Fruit fly (Drosophila melanogaster): ENCODE data around the gene Npc2d.

Npc2d gene

DNA sequence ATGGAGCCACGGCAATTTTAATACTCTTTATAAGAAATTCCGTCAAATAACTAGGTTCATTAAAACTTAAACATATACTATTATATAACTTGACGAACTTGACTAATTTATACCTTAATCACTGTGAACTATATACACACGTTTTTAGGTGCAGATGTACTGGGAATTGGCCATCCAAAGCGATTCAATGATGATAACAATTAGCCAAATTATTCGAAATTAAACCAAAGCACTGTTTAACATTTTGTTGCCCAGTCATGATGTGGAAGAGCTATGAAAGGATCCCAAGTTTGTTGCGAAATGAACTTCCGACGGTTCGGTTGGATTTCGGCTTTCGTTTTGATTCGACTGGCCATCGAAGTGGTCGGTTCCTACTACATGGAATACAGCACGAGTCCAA is 6.4 kb upstream of the Npc2d start, which contains the start of gene CG33630:
Gene CG33630 (plus strand): TSS at position 301 of the 400 bp plus-strand sequence.
- TF ChIP-seq CG8478 (optimal IDR thresholded peaks at IDR 0.05) (no peak), CTCF (optimal IDR thresholded peaks at IDR 0.05) (no peak)

DNA sequence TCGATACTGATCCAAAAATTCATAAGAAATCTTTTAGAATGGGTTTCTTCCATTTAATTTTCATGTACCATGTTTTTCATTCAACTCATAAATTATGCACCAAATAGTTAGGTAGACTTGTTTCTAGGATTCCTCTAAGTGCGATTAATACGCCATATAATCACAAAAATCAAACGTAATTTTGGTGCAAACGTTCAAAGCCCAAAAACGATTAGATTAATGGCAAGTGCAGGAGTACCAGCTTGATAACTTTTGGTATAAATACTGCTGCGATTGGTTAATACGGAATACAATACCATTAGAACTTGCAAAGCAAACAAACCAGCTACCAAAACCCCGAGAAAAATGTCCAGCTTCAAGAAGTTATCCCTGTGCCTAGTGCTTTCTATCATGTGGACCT is 4.1 kb upstream of the Npc2d start, which contains the start of gene Npc2c:
Gene Npc2c (plus strand): TSS at position 301 of the 400 bp plus-strand sequence.
- TF ChIP-seq CTCF (optimal IDR thresholded peaks at IDR 0.05) (no peak), CG8478 (optimal IDR thresholded peaks at IDR 0.05) (no peak)

DNA sequence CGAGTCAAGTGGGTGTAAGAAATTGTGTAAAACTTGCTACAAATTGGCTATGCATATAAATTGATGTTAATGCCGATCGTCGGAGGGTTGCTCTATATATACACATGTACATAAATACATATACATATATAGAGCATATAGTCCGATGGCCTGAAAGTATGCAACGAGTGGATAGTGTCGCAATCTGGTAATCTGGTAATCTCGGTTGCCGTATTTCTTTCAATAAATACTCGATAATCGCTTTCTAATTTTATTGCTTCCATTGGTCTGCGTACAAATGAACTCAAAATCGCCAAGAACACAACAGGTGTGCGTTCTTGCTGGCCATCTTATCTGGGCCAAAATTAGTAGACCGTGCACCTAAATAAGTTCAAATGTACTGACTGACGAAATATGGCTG is 3.5 kb upstream of the Npc2d start:
- TF ChIP-seq CG8478 (optimal IDR thresholded peaks at IDR 0.05) (no peak), CTCF (optimal IDR thresholded peaks at IDR 0.05) (no peak)

DNA sequence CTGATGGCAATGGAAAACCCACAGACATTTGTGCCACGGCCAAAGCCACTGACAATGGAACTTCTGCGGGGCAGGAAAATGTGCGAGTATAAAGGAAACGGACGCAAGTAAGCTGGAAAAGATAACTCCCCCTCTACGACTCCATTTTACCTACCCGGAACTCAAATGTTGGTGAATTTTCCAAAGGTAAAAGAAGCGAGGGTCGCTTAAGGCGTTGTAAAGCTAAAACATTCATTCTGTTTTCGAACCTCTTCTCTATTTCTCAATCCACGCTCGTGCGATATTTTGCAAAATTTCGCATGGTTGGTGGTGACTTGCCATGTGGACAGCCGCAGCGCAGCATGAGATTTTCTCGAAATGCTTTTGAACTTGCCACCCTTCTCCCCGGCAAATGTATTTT is 764 bp upstream of the Npc2d start:
- no peak for TF ChIP-seq CTCF (optimal IDR thresholded peaks at IDR 0.05)
- no peak for TF ChIP-seq CG8478 (optimal IDR thresholded peaks at IDR 0.05)

DNA sequence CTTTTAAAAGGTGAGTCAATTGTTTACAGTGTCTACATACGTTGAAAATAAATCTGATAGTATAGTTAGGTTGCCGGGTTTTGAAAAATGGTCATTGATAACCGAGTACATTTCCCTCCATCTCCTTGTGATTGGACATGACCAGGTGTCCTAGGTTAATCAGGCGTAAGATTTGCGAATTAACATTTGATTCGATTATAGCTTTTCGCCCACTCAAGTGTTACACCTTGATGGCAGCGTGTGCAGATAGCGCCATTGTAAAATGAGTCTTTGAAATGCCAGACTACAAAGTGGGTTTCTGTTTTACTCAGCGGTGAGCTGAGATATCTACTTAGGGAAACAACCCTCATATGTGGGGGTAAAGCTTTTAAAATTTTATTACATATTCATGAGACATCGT is 879 bp downstream of the Npc2d start:
- TF ChIP-seq CTCF (optimal IDR thresholded peaks at IDR 0.05) (no peak), CG8478 (optimal IDR thresholded peaks at IDR 0.05) (no peak)

- TF ChIP-seq CG8478 (optimal IDR thresholded peaks at IDR 0.05) (no peak), CTCF (optimal IDR thresholded peaks at IDR 0.05) (no peak)
These were observed 1.5 kb downstream of the Npc2d start for dm6 chr3R:10054278-10054975.

DNA sequence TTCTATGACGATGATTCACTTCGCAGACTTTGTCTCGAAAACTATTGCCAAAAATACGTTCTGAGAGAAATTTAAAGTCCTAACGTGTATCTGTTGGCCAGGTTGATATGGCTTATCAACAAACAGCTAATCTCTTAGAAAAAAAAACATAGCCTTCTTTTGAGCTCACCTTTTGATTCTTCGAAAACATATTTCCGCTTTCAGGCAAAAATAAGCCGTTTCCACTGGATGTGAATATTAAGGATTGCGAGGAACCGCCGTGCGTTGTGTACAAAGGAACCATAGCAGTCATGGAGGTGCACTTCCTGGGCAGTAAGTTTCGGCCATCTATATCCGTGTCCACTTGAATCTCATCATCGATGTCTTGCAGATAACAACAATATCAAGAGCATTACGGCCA is 2.3 kb downstream of the Npc2d start:
- TF ChIP-seq CTCF (optimal IDR thresholded peaks at IDR 0.05) (no peak), CG8478 (optimal IDR thresholded peaks at IDR 0.05) (no peak)

dm6 chr3R:10052695-10053382 is 3.0 kb downstream of the Npc2d start, which contains the start of the genes Fancl and Npc2e:
TSS of gene Fancl (minus strand) at chr3R:10052869.
TSS of gene Npc2e (plus strand) at chr3R:10053332.
- TF ChIP-seq CTCF (optimal IDR thresholded peaks at IDR 0.05), result no peak
- no peak for TF ChIP-seq CG8478 (optimal IDR thresholded peaks at IDR 0.05)

- TF ChIP-seq CTCF (optimal IDR thresholded peaks at IDR 0.05) (no peak), CG8478 (optimal IDR thresholded peaks at IDR 0.05) (no peak)
These were observed 6.9 kb downstream of the Npc2d start, which contains the start of gene ohgt for dm6 chr3R:10048842-10049527. TSS of gene ohgt (plus strand) at chr3R:10049199.

DNA sequence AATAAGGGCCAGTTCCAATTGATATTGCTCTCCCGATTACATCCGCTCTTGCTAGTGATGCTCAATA is 7.3 kb downstream of the Npc2d start, which contains the start of gene CG12811:
Gene CG12811 (minus strand): TSS at position 23 of the 67 bp plus-strand sequence.
- TF ChIP-seq CG8478 (optimal IDR thresholded peaks at IDR 0.05) (no peak), CTCF (optimal IDR thresholded peaks at IDR 0.05) (no peak)

DNA sequence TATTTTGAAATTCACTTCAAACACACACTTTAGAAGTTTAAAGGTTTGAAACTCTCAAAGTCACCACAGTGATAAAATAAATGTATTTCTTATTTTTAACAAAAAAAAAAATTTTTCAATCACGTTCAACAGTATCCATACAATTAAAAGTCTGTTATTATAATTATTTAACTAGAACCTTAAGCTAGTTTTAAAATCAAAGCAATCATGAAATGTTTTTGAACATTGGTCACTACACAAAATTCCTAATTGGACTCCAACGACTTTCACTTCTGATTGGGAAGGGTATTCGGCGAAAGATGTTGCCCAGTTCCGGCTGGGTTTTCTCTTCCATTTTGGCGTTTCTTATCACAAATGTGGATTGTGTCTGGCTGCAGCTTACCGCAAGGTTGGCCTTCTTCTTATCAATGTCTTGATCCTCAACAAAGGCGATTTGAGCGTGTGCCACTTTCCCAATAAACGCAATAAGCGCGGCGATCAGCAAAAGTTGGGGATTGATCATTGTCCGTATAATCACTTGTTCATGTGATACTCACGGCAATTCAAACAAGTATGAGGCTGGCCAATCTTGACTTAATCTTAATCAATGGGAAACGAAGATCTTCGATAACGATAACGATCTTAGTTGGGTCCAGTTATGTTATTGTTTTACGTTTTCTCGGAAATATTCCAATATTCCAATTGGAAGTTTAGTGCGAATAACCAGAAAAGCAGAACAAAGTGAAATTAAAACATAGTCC is 7.7 kb downstream of the Npc2d start:
- TF ChIP-seq CTCF (optimal IDR thresholded peaks at IDR 0.05) (no peak), CG8478 (optimal IDR thresholded peaks at IDR 0.05) (no peak)

dm6 chr3R:10045343-10045742 is 10.5 kb downstream of the Npc2d start, which contains the start of the genes CG11722 and mtTFB2:
TSS of gene CG11722 (minus strand) at chr3R:10045542.
TSS of gene mtTFB2 (plus strand) at chr3R:10045574.
- TF ChIP-seq CG8478 (optimal IDR thresholded peaks at IDR 0.05), result no peak
- TF ChIP-seq CTCF (optimal IDR thresholded peaks at IDR 0.05), result no peak

dm6 chr3R:10042664-10043372 is 13.1 kb downstream of the Npc2d start, which contains the start of the genes Mical and CG3909:
TSS of gene Mical (minus strand) at chr3R:10042895.
TSS of gene CG3909 (plus strand) at chr3R:10043270.
- TF ChIP-seq CG8478 (optimal IDR thresholded peaks at IDR 0.05), result no peak
- TF ChIP-seq CTCF (optimal IDR thresholded peaks at IDR 0.05), result no peak

DNA sequence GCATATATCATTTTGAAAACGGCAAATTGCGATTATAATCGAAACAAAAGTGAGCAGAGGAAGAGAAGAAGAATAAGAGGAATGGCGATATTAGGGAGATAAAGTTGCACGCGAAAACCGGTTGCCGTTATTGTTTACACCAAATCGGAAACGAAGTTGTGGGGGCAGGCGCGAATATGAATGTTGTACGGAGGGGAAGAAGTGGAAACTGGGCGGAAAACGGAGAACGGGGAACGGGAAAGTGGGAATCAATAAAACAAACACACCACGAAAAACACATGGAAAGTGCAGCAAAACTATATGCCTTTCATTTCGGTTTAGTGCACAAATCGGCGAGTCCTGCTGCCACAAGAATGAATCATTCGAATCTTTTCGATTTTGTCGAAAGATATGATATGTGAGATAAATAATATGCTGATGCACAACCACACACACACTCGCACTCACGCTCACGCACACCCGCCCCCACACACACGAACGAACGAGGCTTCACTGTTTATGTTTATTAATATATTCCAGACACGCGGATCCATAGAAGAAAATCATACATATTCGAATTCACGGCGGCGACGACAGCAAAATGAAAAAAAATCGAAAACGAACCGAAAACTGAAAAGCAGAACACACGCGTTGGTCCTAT is 13.7 kb downstream of the Npc2d start:
- TF ChIP-seq CTCF (optimal IDR thresholded peaks at IDR 0.05) (no peak), CG8478 (optimal IDR thresholded peaks at IDR 0.05) (no peak)
